Worm (Caenorhabditis elegans): ENCODE measurements around the gene zyg-9.

DNA sequence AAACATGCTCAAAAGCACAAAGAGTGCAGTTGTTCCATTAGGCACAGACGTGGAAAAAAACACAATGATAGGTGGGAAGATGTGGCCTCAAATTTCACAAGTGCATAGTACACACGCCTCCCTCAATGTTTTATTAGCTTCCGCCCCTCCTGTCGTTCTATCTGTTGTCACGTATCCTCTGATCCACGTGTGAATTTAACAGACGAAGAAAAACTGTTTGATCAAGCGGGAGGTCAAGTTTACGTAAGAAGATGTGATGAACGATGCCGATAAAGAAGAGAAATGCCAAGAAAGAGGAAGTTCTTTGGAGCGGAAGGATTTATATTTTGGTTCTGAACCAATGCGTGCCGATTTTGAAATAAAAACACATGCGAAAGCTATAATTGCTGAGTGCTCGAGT lies 6.9 kb upstream of the zyg-9 start:
- TF ChIP-seq ztf-11 (tag; optimal IDR thresholded peaks at IDR 0.05) (no peak), elt-3 (tag; optimal IDR thresholded peaks at IDR 0.05) (no peak), ceh-43 (GFP tag; optimal IDR thresholded peaks at IDR 0.05) (no peak), snpc-4 (tag; optimal IDR thresholded peaks at IDR 0.05) (no peak), lin-13 (tag; optimal IDR thresholded peaks at IDR 0.05) (no peak), nhr-237 (tag; optimal IDR thresholded peaks at IDR 0.05) (no peak), lsy-2 (tag; optimal IDR thresholded peaks at IDR 0.05) (no peak), nhr-28 (tag; optimal IDR thresholded peaks at IDR 0.05) (no peak), mep-1 (tag; optimal IDR thresholded peaks at IDR 0.05) (no peak), unc-39 (tag; optimal IDR thresholded peaks at IDR 0.05) (no peak), unc-62 (GFP tag; optimal IDR thresholded peaks at IDR 0.05) (no peak)

All from whole organism, mixed stage, embryonic.